Fruit fly (Drosophila melanogaster): ENCODE results near the gene CG31832.

CG31832 gene

DNA sequence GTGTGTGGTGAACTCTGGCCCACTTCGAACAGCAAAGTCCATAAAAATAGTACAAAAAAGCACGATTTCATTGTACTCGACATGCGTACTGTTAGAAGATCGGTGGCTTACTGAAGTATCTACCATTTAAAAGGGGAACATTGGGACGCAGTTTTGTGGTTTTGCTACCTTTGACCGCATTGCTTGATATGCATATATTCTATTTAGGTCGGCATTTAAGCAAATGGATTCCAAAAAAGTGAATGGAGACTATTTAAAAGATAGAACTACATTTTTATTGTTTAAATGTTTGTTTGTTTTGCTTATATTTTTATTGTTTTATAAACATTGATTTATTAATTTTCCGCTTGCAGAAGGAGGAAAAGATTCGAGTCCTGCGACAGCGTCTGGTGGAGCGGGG lies at the start of gene CG31832:
CG31832 (minus strand) TSS at position 101 of the 400 bp plus-strand sequence.
- TF ChIP-seq Eip78C (GFP tag) (no peak), CG3919 (GFP tag; optimal IDR thresholded peaks at IDR 0.05) (no peak), eg (GFP tag; IDR thresholded peaks at IDR 0.05) (no peak), cyc (GFP tag; optimal IDR thresholded peaks at IDR 0.05) (no peak), CG1621 (tag; optimal IDR thresholded peaks at IDR 0.05) (no peak), Lpt (GFP tag; optimal IDR thresholded peaks at IDR 0.05) (no peak), svp (GFP tag) (no peak), dac (GFP tag; optimal IDR thresholded peaks at IDR 0.05) (no peak)

DNA sequence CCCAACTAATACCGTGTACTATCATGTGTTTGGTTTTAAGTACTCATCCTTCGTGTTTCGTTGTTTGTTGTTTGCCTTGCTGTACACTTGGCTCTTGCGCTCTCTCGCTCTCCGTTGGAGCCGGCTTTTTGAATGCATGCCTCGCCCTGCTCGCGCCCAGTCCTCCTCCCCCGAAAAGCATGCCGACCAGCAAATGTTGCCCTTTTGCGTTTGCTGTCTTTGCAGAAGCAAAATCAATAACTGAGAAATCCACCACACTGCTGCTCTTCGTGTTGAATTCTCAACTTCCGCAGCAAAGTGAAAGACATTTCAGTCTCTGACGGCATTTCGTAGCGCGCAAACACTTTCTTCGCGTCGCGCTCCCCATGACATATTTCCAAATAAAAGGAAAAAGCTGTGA lies 42.9 kb upstream of the CG31832 start, which contains the start of gene wwk:
wwk (plus strand) TSS at position 312 of the 400 bp plus-strand sequence.
- no peak for TF ChIP-seq lz (GFP tag; optimal IDR thresholded peaks at IDR 0.05)
- TF ChIP-seq CG8632 (GFP tag; optimal IDR thresholded peaks at IDR 0.05) = no peak
- TF ChIP-seq svp (GFP tag) = peak; percentile 18

- TF ChIP-seq topi (GFP tag; optimal IDR thresholded peaks at IDR 0.05) = no peak
- no peak for TF ChIP-seq Blimp-1 (GFP tag; optimal IDR thresholded peaks at IDR 0.05)
- TF ChIP-seq CG16779 (tag; optimal IDR thresholded peaks at IDR 0.05) = no peak
- no peak for TF ChIP-seq acj6 (GFP tag; optimal IDR thresholded peaks at IDR 0.05)
- no peak for TF ChIP-seq Hr38 (GFP tag; optimal IDR thresholded peaks at IDR 0.05)
These were observed 38.7 kb upstream of the CG31832 start, which contains the start of gene vig for dm6 chr2L:15070216-15070615. Gene vig, minus strand, starts transcription at chr2L:15070316.

- TF ChIP-seq Eip75B (GFP tag; optimal IDR thresholded peaks at IDR 0.05) (peak; percentile 20), CG10631 (GFP tag; optimal IDR thresholded peaks at IDR 0.05) (no peak), Sox102F (GFP tag; optimal IDR thresholded peaks at IDR 0.05) (no peak), CG32006 (GFP tag; optimal IDR thresholded peaks at IDR 0.05) (no peak), CG7368 (GFP tag; optimal IDR thresholded peaks at IDR 0.05) (no peak), ss (GFP tag; optimal IDR thresholded peaks at IDR 0.05) (peak in 1 of 2 experiments; percentile 83), CG11294 (GFP tag; IDR thresholded peaks at IDR 0.05) (no peak), Eip78C (GFP tag) (peak; percentile 48), Sox14 (GFP tag; optimal IDR thresholded peaks at IDR 0.05) (peak; percentile 48), CG8632 (GFP tag; optimal IDR thresholded peaks at IDR 0.05) (no peak), CG16779 (tag; optimal IDR thresholded peaks at IDR 0.05) (no peak), fkh (GFP tag; optimal IDR thresholded peaks at IDR 0.05) (peak; percentile 74), Sox15 (GFP tag; optimal IDR thresholded peaks at IDR 0.05) (no peak), vri (GFP tag; optimal IDR thresholded peaks at IDR 0.05) (peak; percentile 64), fd85E (GFP tag; optimal IDR thresholded peaks at IDR 0.05) (no peak), topi (GFP tag; optimal IDR thresholded peaks at IDR 0.05) (no peak), CG8119 (GFP tag; IDR thresholded peaks at IDR 0.05) (no peak), Ets96B (tag; optimal IDR thresholded peaks at IDR 0.05) (no peak), CG3032 (tag; optimal IDR thresholded peaks at IDR 0.05) (no peak), CG6854 (GFP tag; optimal IDR thresholded peaks at IDR 0.05) (no peak), Hr39 (GFP tag; optimal IDR thresholded peaks at IDR 0.05) (no peak), Eip93F (GFP tag; optimal IDR thresholded peaks at IDR 0.05) (no peak), Hr4 (GFP tag; optimal IDR thresholded peaks at IDR 0.05) (no peak), acj6 (GFP tag; optimal IDR thresholded peaks at IDR 0.05) (no peak), svp (GFP tag) (peak; percentile 93), Ets21C (GFP tag; optimal IDR thresholded peaks at IDR 0.05) (no peak), Met (GFP tag; optimal IDR thresholded peaks at IDR 0.05) (no peak)
These were observed 36.3 kb upstream of the CG31832 start for dm6 chr2L:15067832-15068231.

DNA sequence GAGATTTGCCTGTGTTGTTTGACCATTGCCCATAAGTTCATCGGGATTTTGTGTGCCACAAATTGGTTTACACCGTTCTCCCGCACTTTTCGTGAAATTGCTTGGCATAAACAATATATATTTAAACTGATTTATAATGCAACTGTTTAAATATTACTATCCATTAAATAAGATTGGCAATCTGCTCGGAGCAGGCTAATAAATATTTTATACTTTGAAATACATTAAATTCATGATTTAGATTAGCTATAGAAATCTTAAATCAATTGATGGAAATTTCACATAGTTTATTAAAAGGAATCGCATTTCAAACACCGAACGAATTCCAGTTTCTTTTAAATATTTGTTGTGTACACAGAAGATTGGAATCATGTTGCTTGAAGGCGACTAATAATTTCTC lies 34.6 kb upstream of the CG31832 start:
- TF ChIP-seq CG6854 (GFP tag; optimal IDR thresholded peaks at IDR 0.05) = no peak
- no peak for TF ChIP-seq CG9139 (GFP tag; optimal IDR thresholded peaks at IDR 0.05)
- TF ChIP-seq Eip78C (GFP tag) = peak; percentile 24
- no peak for TF ChIP-seq CG11294 (GFP tag; IDR thresholded peaks at IDR 0.05)
- no peak for TF ChIP-seq ss (GFP tag; optimal IDR thresholded peaks at IDR 0.05)
